Fruit fly (Drosophila melanogaster): ENCODE data around the gene CG15812.

dm6 chr3L:3124939-3125648 is 34.7 kb upstream of the CG15812 start:
- TF ChIP-seq CG12605 (GFP tag; IDR thresholded peaks at IDR 0.05) (no peak), rn (GFP tag; IDR thresholded peaks at IDR 0.05) (no peak), CG10348 (GFP tag; IDR thresholded peaks at IDR 0.05) (no peak), D1 (tag; optimal IDR thresholded peaks at IDR 0.05) (no peak), CG8159 (tag; optimal IDR thresholded peaks at IDR 0.05) (no peak), EcR (GFP tag; optimal IDR thresholded peaks at IDR 0.05) (peak; percentile 65), CG32121 (GFP tag; IDR thresholded peaks at IDR 0.05) (no peak), CG9948 (tag; optimal IDR thresholded peaks at IDR 0.05) (no peak), CG14655 (GFP tag; optimal IDR thresholded peaks at IDR 0.05) (no peak), CG4496 (GFP tag; IDR thresholded peaks at IDR 0.05) (0 out of 3 replicates have a peak, but pooled peaks have one; percentile 41), Pif1B (GFP tag; optimal IDR thresholded peaks at IDR 0.05) (no peak)

Measured in whole organism, pupa.